Worm (Caenorhabditis elegans) whole organism, L1 larva: Measurements from ENCODE around the gene R07D5.2.

ENCODE experiments used
- C04F5.9 ChIP-seq: sonication (generic microtip); optimal IDR thresholded peaks from 2 replicates; lab custom pipeline; 2016; ENCODE audit warnings: missing genetic modification characterization, missing compliant biosample characterization
- C16A3.4 ChIP-seq: fragments of 150-350 bp; optimal IDR thresholded peaks from 2 replicates; lab custom pipeline; 2014; ENCODE audit warnings: missing biosample characterization, missing genetic modification characterization
- aha-1 ChIP-seq: fragments of 150-350 bp; optimal IDR thresholded peaks from 2 replicates; lab custom pipeline; 2014; ENCODE audit warnings: missing biosample characterization, missing genetic modification characterization
- blmp-1 ChIP-seq: fragments of 150-350 bp; optimal IDR thresholded peaks from 2 replicates; lab custom pipeline; 2014; ENCODE audit warnings: missing biosample characterization, missing genetic modification characterization
- ceh-63 ChIP-seq: fragments of 200-800 bp; sonication (Bioruptor generic); optimal IDR thresholded peaks from 2 replicates; lab custom pipeline; 2018; ENCODE audit warnings: mild to moderate bottlenecking, missing genetic modification characterization, missing compliant biosample characterization
- ceh-8 ChIP-seq: fragments of 200-800 bp; sonication (Bioruptor generic); optimal IDR thresholded peaks from 2 replicates; lab custom pipeline; 2018; ENCODE audit warnings: mild to moderate bottlenecking, missing genetic modification characterization, moderate library complexity, missing compliant biosample characterization
- ceh-82 ChIP-seq, 3 experiments: fragments of 150-350 bp in 1 of 3; sonication (generic microtip) in 2 of 3; optimal IDR thresholded peaks; 2 replicates each; lab custom pipeline; 2014 to 2017; ENCODE audit warnings: missing biosample characterization in 3 of 3, missing genetic modification characterization in 3 of 3
- ceh-88 ChIP-seq: fragments of 200-800 bp; sonication (Bioruptor generic); IDR thresholded peaks from 2 replicates; pipeline ENCODE4 v1.3.6; 2022; ENCODE audit warnings: missing genetic modification characterization, missing compliant biosample characterization
- ceh-90 ChIP-seq: sonication (generic microtip); optimal IDR thresholded peaks from 2 replicates; lab custom pipeline; 2016; ENCODE audit warnings: missing genetic modification characterization, missing compliant biosample characterization
- dpl-1 ChIP-seq, 3 experiments: fragments of 150-350 bp in 2 of 3; sonication (generic microtip) in 1 of 3; optimal IDR thresholded peaks; 2 replicates each; lab custom pipeline; 2014 to 2017; ENCODE audit warnings: missing biosample characterization in 3 of 3, missing genetic modification characterization in 3 of 3, missing genetic modification reagents in 3 of 3
- efl-1 ChIP-seq, 4 experiments: fragments of 150-350 bp; optimal IDR thresholded peaks in 3 of 4; peaks in 1 of 4; 1 replicate in 1 of 4; 2 replicates in 3 of 4; lab custom pipeline; 2014; ENCODE audit warnings: missing biosample characterization in 2 of 4, missing genetic modification characterization in 2 of 4, missing genetic modification reagents in 2 of 4
- elt-3 ChIP-seq, 6 experiments: fragments of 150-350 bp in 1 of 6; sonication (generic microtip); optimal IDR thresholded peaks; 2 replicates each; lab custom pipeline; 2017 to 2018; ENCODE audit warnings: missing biosample characterization in 6 of 6, missing genetic modification characterization in 6 of 6, inconsistent platforms in 1 of 6
- fkh-10 ChIP-seq: sonication (generic microtip); optimal IDR thresholded peaks from 2 replicates; lab custom pipeline; 2017; ENCODE audit warnings: missing biosample characterization, missing genetic modification reagents, missing genetic modification characterization
- fos-1 ChIP-seq: fragments of 150-350 bp; optimal IDR thresholded peaks from 2 replicates; lab custom pipeline; 2014; ENCODE audit warnings: missing biosample characterization, missing genetic modification characterization
- hlh-17 ChIP-seq: fragments of 200-800 bp; sonication (Bioruptor generic); optimal IDR thresholded peaks from 2 replicates; lab custom pipeline; 2018; ENCODE audit warnings: missing genetic modification characterization, mild to moderate bottlenecking, missing compliant biosample characterization, moderate library complexity, borderline replicate concordance
- hlh-4 ChIP-seq: sonication (generic microtip); optimal IDR thresholded peaks from 2 replicates; lab custom pipeline; 2016; ENCODE audit warnings: mild to moderate bottlenecking, missing genetic modification characterization, missing compliant biosample characterization
- isw-1 ChIP-seq: fragments of 200-800 bp; sonication (Bioruptor generic); IDR thresholded peaks from 2 replicates; pipeline ENCODE4 v1.3.6; 2022; ENCODE audit warnings: missing genetic modification characterization, missing compliant biosample characterization
- lin-14 ChIP-seq: fragments of 200-800 bp; sonication (Bioruptor generic); optimal IDR thresholded peaks from 2 replicates; lab custom pipeline; 2018; ENCODE audit warnings: mild to moderate bottlenecking, missing genetic modification characterization, moderate library complexity, missing compliant biosample characterization
- lin-15B ChIP-seq: fragments of 150-350 bp; sonication (generic microtip); optimal IDR thresholded peaks from 3 replicates; lab custom pipeline; 2014; ENCODE audit warnings: missing biosample characterization, missing genetic modification characterization
- lin-35 ChIP-seq, 2 experiments: fragments of 150-350 bp; optimal IDR thresholded peaks; 2 replicates each; lab custom pipeline; 2014; ENCODE audit warnings: missing biosample characterization in 2 of 2, missing genetic modification characterization in 2 of 2, missing genetic modification reagents in 2 of 2
- lin-39 ChIP-seq: fragments of 150-350 bp; optimal IDR thresholded peaks from 2 replicates; lab custom pipeline; 2014; ENCODE audit warnings: missing biosample characterization, missing genetic modification reagents, missing genetic modification characterization
- lir-3 ChIP-seq: sonication (generic microtip); optimal IDR thresholded peaks from 2 replicates; lab custom pipeline; 2016; ENCODE audit warnings: mild to moderate bottlenecking, missing genetic modification characterization, moderate library complexity, missing compliant biosample characterization; ENCODE audit not compliant: poor library complexity
- mab-9 ChIP-seq: fragments of 200-800 bp; sonication (Bioruptor generic); IDR thresholded peaks from 2 replicates; pipeline ENCODE4 v1.3.6; 2022; ENCODE audit warnings: missing genetic modification reagents, missing genetic modification characterization, missing compliant biosample characterization
- mef-2 ChIP-seq: fragments of 150-350 bp; optimal IDR thresholded peaks from 2 replicates; lab custom pipeline; 2014; ENCODE audit warnings: missing biosample characterization, missing genetic modification characterization
- nhr-11 ChIP-seq: fragments of 150-350 bp; optimal IDR thresholded peaks from 2 replicates; lab custom pipeline; 2014; ENCODE audit warnings: missing biosample characterization, missing genetic modification characterization
- nhr-19 ChIP-seq: fragments of 200-800 bp; sonication (Bioruptor generic); conservative IDR thresholded peaks from 2 replicates; pipeline ENCODE4 v1.3.6; 2022; ENCODE audit warnings: missing genetic modification characterization, missing compliant biosample characterization
- nhr-20 ChIP-seq: sonication (generic microtip); optimal IDR thresholded peaks from 2 replicates; lab custom pipeline; 2016; ENCODE audit warnings: mild to moderate bottlenecking, missing genetic modification characterization, missing compliant biosample characterization
- nhr-28 ChIP-seq: fragments of 150-350 bp; optimal IDR thresholded peaks from 2 replicates; lab custom pipeline; 2014; ENCODE audit warnings: missing biosample characterization, missing genetic modification characterization
- nhr-71 ChIP-seq: sonication (generic microtip); optimal IDR thresholded peaks from 2 replicates; lab custom pipeline; 2016; ENCODE audit warnings: mild to moderate bottlenecking, missing genetic modification characterization, moderate library complexity, missing compliant biosample characterization
- nhr-77 ChIP-seq: fragments of 150-350 bp; optimal IDR thresholded peaks from 2 replicates; lab custom pipeline; 2014; ENCODE audit warnings: missing biosample characterization, missing genetic modification characterization
- nhr-90 ChIP-seq: sonication (generic microtip); optimal IDR thresholded peaks from 2 replicates; lab custom pipeline; 2016; ENCODE audit warnings: mild to moderate bottlenecking, missing genetic modification characterization, missing compliant biosample characterization; ENCODE audit not compliant: poor library complexity
- pag-3 ChIP-seq: sonication (generic microtip); optimal IDR thresholded peaks from 2 replicates; lab custom pipeline; 2017; ENCODE audit warnings: missing genetic modification characterization, mild to moderate bottlenecking, missing compliant biosample characterization, antibody characterized with exemption, borderline replicate concordance; ENCODE audit not compliant: insufficient read depth
- pqm-1 ChIP-seq: sonication (generic microtip); optimal IDR thresholded peaks from 3 replicates; lab custom pipeline; 2017; ENCODE audit warnings: missing biosample characterization, missing genetic modification characterization
- skn-1 ChIP-seq: fragments of 150-350 bp; optimal IDR thresholded peaks from 2 replicates; lab custom pipeline; 2014; ENCODE audit warnings: missing biosample characterization, missing genetic modification characterization
- snu-23 ChIP-seq: sonication (generic microtip); optimal IDR thresholded peaks from 2 replicates; lab custom pipeline; 2016; ENCODE audit warnings: missing genetic modification characterization, missing compliant biosample characterization
- sptf-1 ChIP-seq: fragments of 150-350 bp; optimal IDR thresholded peaks from 2 replicates; lab custom pipeline; 2014; ENCODE audit warnings: missing biosample characterization, missing genetic modification characterization
- unc-130 ChIP-seq: fragments of 150-350 bp; optimal IDR thresholded peaks from 2 replicates; lab custom pipeline; 2017; ENCODE audit warnings: missing biosample characterization, missing genetic modification characterization, inconsistent platforms
- unc-62 ChIP-seq: fragments of 150-350 bp; optimal IDR thresholded peaks from 2 replicates; lab custom pipeline; 2014; ENCODE audit warnings: missing biosample characterization, missing genetic modification reagents, missing genetic modification characterization
- ztf-11 ChIP-seq, 2 experiments: sonication (generic microtip); optimal IDR thresholded peaks; 2 replicates each; lab custom pipeline; 2016 to 2017; ENCODE audit warnings: missing genetic modification characterization in 2 of 2, missing biosample characterization in 1 of 2, missing compliant biosample characterization in 1 of 2
- ztf-4 ChIP-seq: fragments of 150-350 bp; optimal IDR thresholded peaks from 2 replicates; lab custom pipeline; 2014; ENCODE audit warnings: missing biosample characterization, missing genetic modification characterization

The R07D5.2 gene

ce11 chrX:15146415-15147210 lies 30.2 kb upstream of the R07D5.2 start:
- TF ChIP-seq nhr-71 (tag; lab: Kevin White, UChicago), result peak; percentile 22
- peak in 1 of 2 experiments; percentile 50 for TF ChIP-seq lin-35 (GFP tag; optimal IDR thresholded peaks at IDR 0.05; lab: Kevin White, UChicago)
- TF ChIP-seq nhr-19, result peak; percentile 14; the same call in 1 of the 2 replicates
- TF ChIP-seq hlh-4 (tag; lab: Kevin White, UChicago), result no peak
- TF ChIP-seq nhr-11 (tag; lab: Kevin White, UChicago), result no peak
- no peak for TF ChIP-seq ceh-88 (GFP tag; lab: Robert Waterston, UW)
- TF ChIP-seq nhr-28 (tag; lab: Kevin White, UChicago), result no peak
- no peak for TF ChIP-seq efl-1 (optimal IDR thresholded peaks at IDR 0.05; lab: Kevin White, UChicago)
- no peak for TF ChIP-seq efl-1 (GFP tag; optimal IDR thresholded peaks at IDR 0.05 in 1 of 2; lab: Kevin White, UChicago)
- no peak for TF ChIP-seq ceh-63 (GFP tag; lab: Kevin White, UChicago)
- no peak for TF ChIP-seq pqm-1 (tag; lab: Kevin White, UChicago)
- no peak for TF ChIP-seq ztf-11 (tag; optimal IDR thresholded peaks at IDR 0.05; lab: Kevin White, UChicago)
- TF ChIP-seq ceh-90 (tag; lab: Kevin White, UChicago), result no peak
- no peak for TF ChIP-seq ceh-8
- TF ChIP-seq nhr-20, result peak; percentile 0
- TF ChIP-seq lir-3, result no peak
- no peak for TF ChIP-seq ztf-4 (tag; lab: Kevin White, UChicago)
- peak in 1 of 6 experiments; percentile 19 for TF ChIP-seq elt-3 (tag; optimal IDR thresholded peaks at IDR 0.05; lab: Kevin White, UChicago)
- TF ChIP-seq lin-39, result no peak
- peak; percentile 21 for TF ChIP-seq nhr-90 (tag; lab: Kevin White, UChicago)
- peak; percentile 44 for TF ChIP-seq C16A3.4 (tag; lab: Kevin White, UChicago)
- TF ChIP-seq dpl-1 (GFP tag; optimal IDR thresholded peaks at IDR 0.05; lab: Kevin White, UChicago), result no peak
- no peak for TF ChIP-seq fkh-10
- TF ChIP-seq snu-23, result peak; percentile 18
- TF ChIP-seq unc-62 (GFP tag; lab: Kevin White, UChicago), result no peak

DNA sequence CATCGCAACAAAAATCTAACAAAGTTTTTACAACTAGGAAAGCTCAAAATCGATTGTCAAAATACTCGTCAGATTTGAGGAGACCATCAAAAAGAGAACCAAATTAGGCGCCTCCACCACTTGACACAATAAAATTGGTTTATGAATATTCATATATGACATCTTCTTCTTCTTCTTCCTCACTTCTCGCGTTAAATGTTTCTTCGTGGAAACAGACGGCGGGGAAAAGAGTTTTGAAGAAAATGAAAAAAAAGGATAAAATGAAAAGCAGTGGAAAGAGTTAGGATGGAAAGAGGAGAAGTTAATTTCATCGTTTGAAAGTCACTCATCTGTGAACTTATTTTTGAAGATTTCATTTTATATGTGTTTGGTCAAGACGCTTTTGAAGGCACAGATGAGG lies 18.5 kb upstream of the R07D5.2 start:
- TF ChIP-seq nhr-90 (tag; lab: Kevin White, UChicago) (no peak), isw-1 (no peak), lin-14 (GFP tag; lab: Kevin White, UChicago) (peak; percentile 15)

DNA sequence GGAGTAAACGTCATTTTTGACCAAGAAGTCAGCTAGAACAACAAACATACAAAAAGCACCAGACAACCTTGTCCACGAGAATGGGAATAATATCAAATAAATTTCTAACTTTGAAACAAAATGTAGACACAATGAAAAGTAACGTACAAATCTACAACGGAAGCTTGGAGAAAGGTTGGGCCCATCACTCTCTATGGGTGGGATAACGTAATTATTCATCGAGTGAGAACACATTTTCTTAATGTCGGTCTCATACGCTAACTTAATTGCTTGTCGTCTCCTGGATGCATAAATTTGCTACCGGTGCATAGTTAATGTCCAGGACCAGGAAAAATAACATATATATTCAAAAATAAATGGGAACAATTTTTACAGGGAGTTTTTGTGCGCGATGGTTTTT lies 16.8 kb upstream of the R07D5.2 start:
- TF ChIP-seq lin-15B (tag; lab: Kevin White, UChicago) (no peak), blmp-1 (no peak), sptf-1 (tag; lab: Kevin White, UChicago) (no peak), C04F5.9 (tag; lab: Kevin White, UChicago) (no peak), nhr-11 (tag; lab: Kevin White, UChicago) (no peak), ceh-82 (tag; optimal IDR thresholded peaks at IDR 0.05; lab: Kevin White, UChicago) (no peak), pqm-1 (tag; lab: Kevin White, UChicago) (no peak), efl-1 (optimal IDR thresholded peaks at IDR 0.05; lab: Kevin White, UChicago) (no peak), efl-1 (GFP tag; optimal IDR thresholded peaks at IDR 0.05 in 1 of 2; lab: Kevin White, UChicago) (no peak)

- TF ChIP-seq fkh-10, result no peak
- no peak for TF ChIP-seq lir-3
- TF ChIP-seq unc-130 (tag; lab: Kevin White, UChicago), result no peak
- no peak for TF ChIP-seq mab-9 (GFP tag; lab: Robert Waterston, UW)
- TF ChIP-seq aha-1, result no peak
- no peak for TF ChIP-seq hlh-4 (tag; lab: Kevin White, UChicago)
- TF ChIP-seq snu-23, result no peak
- TF ChIP-seq skn-1 (tag; lab: Kevin White, UChicago), result no peak
- TF ChIP-seq hlh-17 (GFP tag; lab: Kevin White, UChicago), result no peak
- TF ChIP-seq mef-2 (tag; lab: Kevin White, UChicago), result no peak
- no peak for TF ChIP-seq nhr-77 (tag; lab: Kevin White, UChicago)
- no peak for TF ChIP-seq ztf-4 (tag; lab: Kevin White, UChicago)
- no peak for TF ChIP-seq pag-3 (tag; lab: Kevin White, UChicago)
- no peak for TF ChIP-seq fos-1 (tag; lab: Kevin White, UChicago)
Observed at ce11 chrX:15132073-15132472, 15.7 kb upstream of the R07D5.2 start.
